Fruit fly (Drosophila melanogaster): ENCODE results near the gene nod.
A peak's percentile ranks its signal among the peaks of the same experiment; 100 is the strongest.

DNA sequence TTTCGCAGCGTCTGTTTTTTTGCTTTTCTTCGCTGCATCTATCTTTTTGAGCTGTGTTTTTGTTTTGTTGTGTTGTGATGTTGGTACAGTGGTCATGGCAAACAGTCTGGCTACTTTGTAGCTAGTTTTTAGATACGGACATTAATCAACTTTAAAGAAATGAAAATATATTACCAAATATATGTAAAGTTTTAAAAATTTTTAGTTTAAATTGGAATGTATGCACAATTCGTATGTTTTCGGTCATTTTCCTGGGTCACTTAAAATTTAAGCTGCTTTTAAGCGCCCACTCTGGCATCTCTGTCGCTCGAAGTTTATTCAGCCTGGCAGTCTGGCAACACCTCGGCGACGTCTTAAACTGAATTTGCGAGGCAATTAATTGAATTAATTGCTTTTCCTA is 4.0 kb upstream of the nod start, which contains the start of gene CG11695:
- TF ChIP-seq CG12768 (GFP tag; optimal IDR thresholded peaks at IDR 0.05) (peak; percentile 62), pad (GFP tag; optimal IDR thresholded peaks at IDR 0.05) (peak; percentile 68), CG7101 (tag; optimal IDR thresholded peaks at IDR 0.05) (peak; percentile 85), Clk (GFP tag; optimal IDR thresholded peaks at IDR 0.05) (no peak), kay (GFP tag; ENCODE audit: borderline replicate concordance) (no peak), Crg-1 (GFP tag; optimal IDR thresholded peaks at IDR 0.05) (peak; percentile 42), CG14711 (tag; optimal IDR thresholded peaks at IDR 0.05) (peak; percentile 77), CG11617 (GFP tag; optimal IDR thresholded peaks at IDR 0.05) (peak; percentile 79), CG33017 (tag; optimal IDR thresholded peaks at IDR 0.05) (no peak), CG5204 (GFP tag; optimal IDR thresholded peaks at IDR 0.05) (no peak), toe (GFP tag; optimal IDR thresholded peaks at IDR 0.05) (no peak), tj (GFP tag; optimal IDR thresholded peaks at IDR 0.05) (peak; percentile 59)
